Worm (Caenorhabditis elegans): Measurements from ENCODE around the gene vps-22.

DNA sequence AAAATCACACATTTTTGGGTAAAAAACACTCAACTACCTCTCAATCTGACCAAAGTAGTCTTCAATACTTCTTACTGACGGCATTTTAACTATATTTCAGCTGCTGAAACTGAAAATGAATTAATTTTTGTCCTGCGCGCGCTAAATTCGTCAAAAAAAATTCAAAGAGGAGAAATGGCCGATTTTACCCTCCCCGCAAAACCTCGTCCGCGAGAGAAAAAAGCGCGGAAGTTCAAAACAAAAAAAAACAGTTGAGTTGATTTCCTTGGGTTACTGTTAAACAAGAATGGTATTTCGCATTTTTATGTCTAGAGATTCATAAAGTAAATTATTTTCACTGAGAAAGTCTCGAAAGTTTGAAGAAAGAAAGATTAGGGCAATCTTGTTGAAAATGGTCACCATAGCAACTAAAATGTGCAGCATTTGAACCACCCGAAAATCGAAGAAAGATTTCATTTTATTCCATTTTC, 24.5 kb upstream of the vps-22 start, which contains the start of the genes C27F2.10 and wdr-60:
- TF ChIP-seq mdl-1 (tag; optimal IDR thresholded peaks at IDR 0.05), result no peak
- no peak for TF ChIP-seq ztf-11 (tag; optimal IDR thresholded peaks at IDR 0.05)

Measured in whole organism, L2 larva.